Fruit fly (Drosophila melanogaster): ENCODE results near the gene CG5418.
A peak's percentile ranks its signal among the peaks of the same experiment; 100 is the strongest.

The CG5418 gene

DNA sequence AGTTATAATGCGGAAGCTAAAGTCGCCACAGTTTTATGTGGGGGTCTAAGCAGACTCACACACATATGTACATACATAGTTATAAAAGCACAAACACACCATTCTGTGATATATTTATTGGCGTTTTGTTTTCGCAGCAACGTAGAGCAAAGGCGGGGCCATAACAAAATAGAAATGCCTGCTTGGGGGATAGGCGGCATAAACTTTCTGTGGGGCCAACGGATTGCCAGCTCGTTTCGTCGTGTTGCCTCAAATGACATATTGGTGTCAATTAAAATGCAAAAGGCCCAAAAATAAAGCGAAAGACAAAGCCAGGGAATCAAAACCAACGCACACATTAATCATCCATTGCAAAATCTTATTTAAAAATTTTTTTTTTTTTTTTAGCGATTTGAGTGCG, 15.8 kb upstream of the CG5418 start (continued):
- TF ChIP-seq lov (optimal IDR thresholded peaks at IDR 0.05) (no peak), lov (GFP tag; IDR thresholded peaks at IDR 0.05) (no peak), Dfd (GFP tag; optimal IDR thresholded peaks at IDR 0.05) (no peak), cato (GFP tag; optimal IDR thresholded peaks at IDR 0.05; ENCODE audit: borderline replicate concordance) (no peak), NFAT (GFP tag; IDR thresholded peaks at IDR 0.05) (no peak), Scr (GFP tag; IDR thresholded peaks at IDR 0.05; ENCODE audit: partially characterized antibody) (no peak), Abd-B (GFP tag; optimal IDR thresholded peaks at IDR 0.05) (no peak), CG11696 (GFP tag; IDR thresholded peaks at IDR 0.05) (no peak), Mes4 (GFP tag; optimal IDR thresholded peaks at IDR 0.05) (no peak), CG2199 (GFP tag; IDR thresholded peaks at IDR 0.05) (no peak), CG2120 (GFP tag; optimal IDR thresholded peaks at IDR 0.05) (no peak), CG7357 (GFP tag; IDR thresholded peaks at IDR 0.05) (no peak), CG14965 (GFP tag; optimal IDR thresholded peaks at IDR 0.05; ENCODE audit: borderline replicate concordance) (no peak), fd64A (GFP tag; optimal IDR thresholded peaks at IDR 0.05) (no peak), Dip2 (GFP tag; IDR thresholded peaks at IDR 0.05) (no peak), CG7786 (GFP tag; optimal IDR thresholded peaks at IDR 0.05) (no peak), HLH3B (GFP tag; IDR thresholded peaks at IDR 0.05) (no peak), CG11247 (GFP tag; IDR thresholded peaks at IDR 0.05) (no peak), CG15601 (tag; optimal IDR thresholded peaks at IDR 0.05) (no peak), pfk (GFP tag; optimal IDR thresholded peaks at IDR 0.05) (no peak), CG3281 (GFP tag; optimal IDR thresholded peaks at IDR 0.05) (peak; percentile 12), dpn (GFP tag; optimal IDR thresholded peaks at IDR 0.05) (no peak), kni (GFP tag; optimal IDR thresholded peaks at IDR 0.05) (no peak), CG12769 (tag; optimal IDR thresholded peaks at IDR 0.05) (peak; percentile 65), btn (GFP tag; optimal IDR thresholded peaks at IDR 0.05) (no peak), NK7.1 (GFP tag; optimal IDR thresholded peaks at IDR 0.05) (no peak), mirr (GFP tag; optimal IDR thresholded peaks at IDR 0.05) (no peak), CG11085 (GFP tag; IDR thresholded peaks at IDR 0.05) (no peak), sug (tag; optimal IDR thresholded peaks at IDR 0.05) (peak; percentile 50), tin (GFP tag; optimal IDR thresholded peaks at IDR 0.05) (no peak), Deaf1 (tag; optimal IDR thresholded peaks at IDR 0.05) (no peak), MTF-1 (GFP tag; optimal IDR thresholded peaks at IDR 0.05; ENCODE audit: borderline replicate concordance) (no peak), knrl (GFP tag; IDR thresholded peaks at IDR 0.05; ENCODE audit: partially characterized antibody) (no peak), CG10959 (GFP tag; IDR thresholded peaks at IDR 0.05) (no peak), dysf (GFP tag; IDR thresholded peaks at IDR 0.05) (0 out of 3 replicates have a peak, but pooled peaks have one; percentile 28), B-H1 (GFP tag; IDR thresholded peaks at IDR 0.05) (no peak), ftz-f1 (GFP tag; optimal IDR thresholded peaks at IDR 0.05) (no peak), CG6765 (GFP tag; optimal IDR thresholded peaks at IDR 0.05) (no peak), eyg (GFP tag; optimal IDR thresholded peaks at IDR 0.05) (no peak), slbo (GFP tag; IDR thresholded peaks at IDR 0.05) (0 out of 2 replicates have a peak, but pooled peaks have one; percentile 3), CG4328 (GFP tag; optimal IDR thresholded peaks at IDR 0.05) (no peak), crc (GFP tag; optimal IDR thresholded peaks at IDR 0.05) (no peak), Awh (GFP tag; IDR thresholded peaks at IDR 0.05) (no peak), caup (GFP tag; optimal IDR thresholded peaks at IDR 0.05; ENCODE audit: severe bottlenecking) (no peak), CG17385 (GFP tag; optimal IDR thresholded peaks at IDR 0.05) (peak; percentile 4), Dad (GFP tag; optimal IDR thresholded peaks at IDR 0.05) (no peak), CG1792 (GFP tag; optimal IDR thresholded peaks at IDR 0.05) (no peak), B-H2 (GFP tag; optimal IDR thresholded peaks at IDR 0.05) (no peak), HmgD (GFP tag; optimal IDR thresholded peaks at IDR 0.05) (no peak), Hr78 (GFP tag; optimal IDR thresholded peaks at IDR 0.05) (no peak), CG17802 (tag; optimal IDR thresholded peaks at IDR 0.05) (no peak)
